Fruit fly (Drosophila melanogaster): ENCODE measurements around the gene CG14322.
A peak's percentile ranks its signal among the peaks of the same experiment; 100 is the strongest.

The CG14322 gene

dm6 chr3R:17617121-17617975 is 30.1 kb upstream of the CG14322 start (continued):
- TF ChIP-seq CG8281 (tag; optimal IDR thresholded peaks at IDR 0.05) (no peak), fd64A (GFP tag; optimal IDR thresholded peaks at IDR 0.05) (no peak), H2.0 (GFP tag; IDR thresholded peaks at IDR 0.05) (no peak), dpn (GFP tag; optimal IDR thresholded peaks at IDR 0.05) (peak; percentile 23 to 27), CG9609 (GFP tag; optimal IDR thresholded peaks at IDR 0.05) (no peak), CHES-1-like (GFP tag; optimal IDR thresholded peaks at IDR 0.05) (no peak), CG6689 (GFP tag; IDR thresholded peaks at IDR 0.05) (no peak), CG3407 (GFP tag; optimal IDR thresholded peaks at IDR 0.05) (no peak), CG16779 (GFP tag; IDR thresholded peaks at IDR 0.05) (no peak), Atf-2 (GFP tag; optimal IDR thresholded peaks at IDR 0.05) (no peak), btn (GFP tag; optimal IDR thresholded peaks at IDR 0.05) (no peak), Awh (GFP tag; IDR thresholded peaks at IDR 0.05) (0 out of 2 replicates have a peak, but pooled peaks have one; percentile 10), CG2875 (GFP tag; optimal IDR thresholded peaks at IDR 0.05) (no peak), CG34422 (GFP tag; IDR thresholded peaks at IDR 0.05) (peak; percentile 24; the same call in 1 of the 3 replicates), E2f1 (GFP tag; IDR thresholded peaks at IDR 0.05) (0 out of 2 replicates have a peak, but pooled peaks have one; percentile 10), CG13775 (GFP tag; optimal IDR thresholded peaks at IDR 0.05) (no peak), CG14667 (GFP tag; IDR thresholded peaks at IDR 0.05) (no peak), CG17361 (GFP tag; IDR thresholded peaks at IDR 0.05) (no peak), en (GFP tag; optimal IDR thresholded peaks at IDR 0.05) (no peak), CG34376 (GFP tag; optimal IDR thresholded peaks at IDR 0.05) (peak; percentile 63), Sox100B (GFP tag; optimal IDR thresholded peaks at IDR 0.05) (peak; percentile 26), CG2202 (tag; optimal IDR thresholded peaks at IDR 0.05) (no peak), CG8765 (GFP tag; IDR thresholded peaks at IDR 0.05) (no peak), chif (GFP tag; optimal IDR thresholded peaks at IDR 0.05) (peak in 1 of 2 experiments; percentile 13), vfl (GFP tag; optimal IDR thresholded peaks at IDR 0.05) (no peak), CG12744 (GFP tag; optimal IDR thresholded peaks at IDR 0.05) (no peak), ranshi (GFP tag; IDR thresholded peaks at IDR 0.05) (no peak), peb (GFP tag; IDR thresholded peaks at IDR 0.05) (no peak), Dll (GFP tag; IDR thresholded peaks at IDR 0.05; ENCODE audit: partially characterized antibody) (no peak; the same call in 2 of the 4 replicates), CG7556 (GFP tag; optimal IDR thresholded peaks at IDR 0.05) (peak; percentile 29), CG2712 (tag; optimal IDR thresholded peaks at IDR 0.05) (peak; percentile 12), CG7987 (GFP tag; optimal IDR thresholded peaks at IDR 0.05) (no peak), pb (GFP tag; optimal IDR thresholded peaks at IDR 0.05) (no peak), eyg (GFP tag; optimal IDR thresholded peaks at IDR 0.05) (no peak), yki (optimal IDR thresholded peaks at IDR 0.05) (no peak), dmrt11E (tag; optimal IDR thresholded peaks at IDR 0.05) (no peak), zen2 (GFP tag; IDR thresholded peaks at IDR 0.05; ENCODE audit: partially characterized antibody) (no peak), CG10366 (GFP tag; IDR thresholded peaks at IDR 0.05) (no peak), ci (GFP tag; IDR thresholded peaks at IDR 0.05) (no peak), CG2120 (GFP tag; optimal IDR thresholded peaks at IDR 0.05) (no peak), ssp (GFP tag; IDR thresholded peaks at IDR 0.05) (no peak), ttk (GFP tag; IDR thresholded peaks at IDR 0.05) (no peak), tgo (GFP tag; IDR thresholded peaks at IDR 0.05) (no peak), gsb-n (tag; optimal IDR thresholded peaks at IDR 0.05) (peak; percentile 23), CG11504 (tag; optimal IDR thresholded peaks at IDR 0.05) (peak; percentile 4), stc (GFP tag; IDR thresholded peaks at IDR 0.05) (no peak), pnt (GFP tag; optimal IDR thresholded peaks at IDR 0.05) (no peak), gcm (GFP tag; optimal IDR thresholded peaks at IDR 0.05) (peak; percentile 3), slp2 (GFP tag; optimal IDR thresholded peaks at IDR 0.05) (no peak), CG11398 (GFP tag; optimal IDR thresholded peaks at IDR 0.05) (no peak), zf30C (GFP tag; optimal IDR thresholded peaks at IDR 0.05) (no peak)
